Worm (Caenorhabditis elegans) whole organism, mixed stage, embryonic: ENCODE measurements around the gene ZC443.3.

Source experiments
- M03D4.4 ChIP-seq: sonication (generic microtip); optimal IDR thresholded peaks from 2 replicates; lab custom pipeline; 2017; ENCODE audit warnings: mild to moderate bottlenecking, missing genetic modification characterization, missing compliant biosample characterization
- blmp-1 ChIP-seq: fragments of 150-350 bp; optimal IDR thresholded peaks from 2 replicates; lab custom pipeline; 2014; ENCODE audit warnings: missing biosample characterization, missing genetic modification characterization
- ceh-39 ChIP-seq: fragments of 150-350 bp; optimal IDR thresholded peaks from 2 replicates; lab custom pipeline; 2014; ENCODE audit warnings: missing biosample characterization, missing genetic modification characterization
- ceh-43 ChIP-seq: fragments of 200-800 bp; sonication (Bioruptor generic); optimal IDR thresholded peaks from 2 replicates; lab custom pipeline; 2018; ENCODE audit warnings: mild to moderate bottlenecking, missing genetic modification characterization, moderate library complexity, missing compliant biosample characterization
- ceh-83 ChIP-seq: fragments of 200-800 bp; sonication (Bioruptor generic); optimal IDR thresholded peaks from 2 replicates; lab custom pipeline; 2018; ENCODE audit warnings: mild to moderate bottlenecking, missing genetic modification characterization, missing compliant biosample characterization
- ces-1 ChIP-seq: fragments of 150-350 bp; optimal IDR thresholded peaks from 2 replicates; lab custom pipeline; 2014; ENCODE audit warnings: missing biosample characterization, missing genetic modification reagents, missing genetic modification characterization
- elt-1 ChIP-seq: sonication (generic microtip); optimal IDR thresholded peaks from 2 replicates; lab custom pipeline; 2017; ENCODE audit warnings: missing genetic modification characterization, mild to moderate bottlenecking, missing compliant biosample characterization, antibody characterized with exemption, moderate library complexity, borderline replicate concordance; ENCODE audit not compliant: insufficient read depth
- elt-3 ChIP-seq: fragments of 150-350 bp; optimal IDR thresholded peaks from 2 replicates; lab custom pipeline; 2014; ENCODE audit warnings: missing biosample characterization, missing genetic modification characterization
- flh-1 ChIP-seq: fragments of 200-800 bp; sonication (Bioruptor generic); optimal IDR thresholded peaks from 2 replicates; lab custom pipeline; 2018; ENCODE audit warnings: mild to moderate bottlenecking, missing genetic modification characterization, moderate library complexity, missing compliant biosample characterization
- ham-2 ChIP-seq: fragments of 200-800 bp; sonication (Bioruptor generic); optimal IDR thresholded peaks from 2 replicates; lab custom pipeline; 2018; ENCODE audit warnings: mild to moderate bottlenecking, missing genetic modification characterization, missing compliant biosample characterization
- hlh-1 ChIP-seq: fragments of 150-350 bp; optimal IDR thresholded peaks from 2 replicates; lab custom pipeline; 2014; ENCODE audit warnings: missing biosample characterization, missing genetic modification reagents, missing genetic modification characterization
- lin-32 ChIP-seq: fragments of 200-800 bp; sonication (Bioruptor generic); optimal IDR thresholded peaks from 2 replicates; lab custom pipeline; 2018; ENCODE audit warnings: mild to moderate bottlenecking, missing genetic modification characterization, missing compliant biosample characterization
- lsy-2 ChIP-seq: fragments of 150-350 bp; optimal IDR thresholded peaks from 2 replicates; lab custom pipeline; 2014; ENCODE audit warnings: missing biosample characterization, missing genetic modification characterization
- mab-5 ChIP-seq: fragments of 150-350 bp; optimal IDR thresholded peaks from 2 replicates; lab custom pipeline; 2014; ENCODE audit warnings: missing biosample characterization, missing genetic modification characterization
- mep-1 ChIP-seq: fragments of 150-350 bp; optimal IDR thresholded peaks from 2 replicates; lab custom pipeline; 2017; ENCODE audit warnings: missing biosample characterization, missing genetic modification reagents, missing genetic modification characterization, inconsistent platforms
- mls-2 ChIP-seq: sonication (generic microtip); optimal IDR thresholded peaks from 2 replicates; lab custom pipeline; 2016; ENCODE audit warnings: mild to moderate bottlenecking, missing genetic modification characterization, moderate library complexity, missing compliant biosample characterization
- nhr-12 ChIP-seq: fragments of 150-350 bp; optimal IDR thresholded peaks from 2 replicates; lab custom pipeline; 2014; ENCODE audit warnings: missing biosample characterization, missing genetic modification characterization
- nhr-2 ChIP-seq: fragments of 150-350 bp; optimal IDR thresholded peaks from 2 replicates; lab custom pipeline; 2014; ENCODE audit warnings: missing biosample characterization, missing genetic modification characterization
- nhr-28 ChIP-seq: fragments of 150-350 bp; optimal IDR thresholded peaks from 2 replicates; lab custom pipeline; 2014; ENCODE audit warnings: missing biosample characterization, missing genetic modification characterization
- nhr-76 ChIP-seq: sonication (generic microtip); optimal IDR thresholded peaks from 2 replicates; lab custom pipeline; 2017; ENCODE audit warnings: missing biosample characterization, missing genetic modification characterization
- pha-4 ChIP-seq: fragments of 150-350 bp; optimal IDR thresholded peaks from 2 replicates; lab custom pipeline; 2018; ENCODE audit warnings: missing biosample characterization, missing genetic modification reagents, missing genetic modification characterization
- sem-2 ChIP-seq: fragments of 200-800 bp; sonication (Bioruptor generic); optimal IDR thresholded peaks from 2 replicates; lab custom pipeline; 2018; ENCODE audit warnings: mild to moderate bottlenecking, missing genetic modification characterization, missing compliant biosample characterization
- snpc-4 ChIP-seq: fragments of 150-350 bp; optimal IDR thresholded peaks from 2 replicates; lab custom pipeline; 2014; ENCODE audit warnings: missing biosample characterization, missing genetic modification characterization
- sptf-1 ChIP-seq: sonication (generic microtip); optimal IDR thresholded peaks from 2 replicates; lab custom pipeline; 2017; ENCODE audit warnings: mild to moderate bottlenecking, missing genetic modification characterization, moderate library complexity, missing compliant biosample characterization
- unc-120 ChIP-seq: sonication (generic microtip); optimal IDR thresholded peaks from 2 replicates; lab custom pipeline; 2017; ENCODE audit warnings: missing genetic modification characterization, missing compliant biosample characterization; ENCODE audit not compliant: poor library complexity, severe bottlenecking
- unc-39 ChIP-seq: fragments of 150-350 bp; optimal IDR thresholded peaks from 2 replicates; lab custom pipeline; 2014; ENCODE audit warnings: missing biosample characterization, missing genetic modification characterization
- unc-62 ChIP-seq: fragments of 150-350 bp; optimal IDR thresholded peaks from 2 replicates; lab custom pipeline; 2014; ENCODE audit warnings: missing biosample characterization, missing genetic modification reagents, missing genetic modification characterization
- zip-8 ChIP-seq: fragments of 150-350 bp; optimal IDR thresholded peaks from 2 replicates; lab custom pipeline; 2014; ENCODE audit warnings: missing biosample characterization, missing genetic modification characterization
- ztf-11 ChIP-seq: fragments of 150-350 bp; optimal IDR thresholded peaks from 2 replicates; lab custom pipeline; 2014; ENCODE audit warnings: missing biosample characterization, missing genetic modification characterization

ZC443.3 gene

ce11 chrV:12814022-12814421 is at the start of gene ZC443.3:
Gene ZC443.3 (minus strand): TSS chrV:12814122.
- no peak for TF ChIP-seq mep-1 (tag; lab: Kevin White, UChicago)

- TF ChIP-seq blmp-1 (no peak), ces-1 (no peak), ceh-83 (GFP tag; lab: Kevin White, UChicago) (no peak), mab-5 (tag; lab: Kevin White, UChicago) (no peak), elt-1 (tag; lab: Kevin White, UChicago) (no peak), ceh-43 (no peak), ztf-11 (tag; lab: Kevin White, UChicago) (no peak), snpc-4 (tag; lab: Kevin White, UChicago) (no peak), elt-3 (tag; lab: Kevin White, UChicago) (no peak), nhr-2 (tag; lab: Kevin White, UChicago) (no peak), M03D4.4 (tag; lab: Kevin White, UChicago) (no peak), lin-32 (GFP tag; lab: Kevin White, UChicago) (no peak), unc-62 (GFP tag; lab: Kevin White, UChicago) (no peak), mep-1 (tag; lab: Kevin White, UChicago) (no peak)
Observed at ce11 chrV:12859144-12859543, 45.2 kb upstream of the ZC443.3 start, which contains the start of gene anp-1. Gene anp-1 (plus strand): TSS chrV:12859444.

ce11 chrV:12854766-12855165 is 40.8 kb upstream of the ZC443.3 start, which contains the start of gene C44H9.7:
Gene C44H9.7 (minus strand): TSS chrV:12854866.
- no peak for TF ChIP-seq ces-1
- no peak for TF ChIP-seq mls-2 (tag; lab: Kevin White, UChicago)
- TF ChIP-seq blmp-1: no peak
- no peak for TF ChIP-seq mep-1 (tag; lab: Kevin White, UChicago)
- TF ChIP-seq pha-4: no peak
- TF ChIP-seq unc-39 (tag; lab: Kevin White, UChicago): no peak

- TF ChIP-seq ceh-83 (GFP tag; lab: Kevin White, UChicago): no peak
- no peak for TF ChIP-seq unc-39 (tag; lab: Kevin White, UChicago)
- TF ChIP-seq ceh-39: no peak
- TF ChIP-seq sptf-1 (tag; lab: Kevin White, UChicago): no peak
- no peak for TF ChIP-seq ham-2 (GFP tag; lab: Kevin White, UChicago)
Observed at ce11 chrV:12852355-12852754, 38.4 kb upstream of the ZC443.3 start.

- TF ChIP-seq sptf-1 (tag; lab: Kevin White, UChicago) (no peak), mep-1 (tag; lab: Kevin White, UChicago) (no peak)
Observed at ce11 chrV:12849736-12850135, 35.8 kb upstream of the ZC443.3 start, which contains the start of gene C44H9.5. Gene C44H9.5 (minus strand): TSS chrV:12849864.

ce11 chrV:12845247-12845646 is 31.3 kb upstream of the ZC443.3 start, which contains the start of gene C44H9.6:
Gene C44H9.6 (minus strand): TSS chrV:12845347.
- no peak for TF ChIP-seq unc-120 (tag; lab: Kevin White, UChicago)
- TF ChIP-seq ceh-83 (GFP tag; lab: Kevin White, UChicago): no peak
- TF ChIP-seq nhr-28 (tag; lab: Kevin White, UChicago): no peak
- no peak for TF ChIP-seq hlh-1 (tag; lab: Kevin White, UChicago)

- no peak for TF ChIP-seq hlh-1 (tag; lab: Kevin White, UChicago)
- no peak for TF ChIP-seq zip-8
- TF ChIP-seq nhr-76 (tag; lab: Kevin White, UChicago): no peak
- no peak for TF ChIP-seq blmp-1
- no peak for TF ChIP-seq nhr-28 (tag; lab: Kevin White, UChicago)
- no peak for TF ChIP-seq sem-2 (GFP tag; lab: Kevin White, UChicago)
- TF ChIP-seq ceh-39: no peak
- TF ChIP-seq unc-62 (GFP tag; lab: Kevin White, UChicago): no peak
- TF ChIP-seq mep-1 (tag; lab: Kevin White, UChicago): no peak
- no peak for TF ChIP-seq elt-1 (tag; lab: Kevin White, UChicago)
- no peak for TF ChIP-seq ceh-43
- TF ChIP-seq nhr-12 (tag; lab: Kevin White, UChicago): no peak
- no peak for TF ChIP-seq ztf-11 (tag; lab: Kevin White, UChicago)
- TF ChIP-seq lin-32 (GFP tag; lab: Kevin White, UChicago): no peak
- TF ChIP-seq flh-1 (GFP tag; lab: Kevin White, UChicago): no peak
- TF ChIP-seq sptf-1 (tag; lab: Kevin White, UChicago): no peak
- TF ChIP-seq lsy-2: no peak
Observed at ce11 chrV:12844748-12845147, 30.8 kb upstream of the ZC443.3 start.
